Worm (Caenorhabditis elegans): ENCODE measurements around the gene brp-1.

The brp-1 gene

DNA sequence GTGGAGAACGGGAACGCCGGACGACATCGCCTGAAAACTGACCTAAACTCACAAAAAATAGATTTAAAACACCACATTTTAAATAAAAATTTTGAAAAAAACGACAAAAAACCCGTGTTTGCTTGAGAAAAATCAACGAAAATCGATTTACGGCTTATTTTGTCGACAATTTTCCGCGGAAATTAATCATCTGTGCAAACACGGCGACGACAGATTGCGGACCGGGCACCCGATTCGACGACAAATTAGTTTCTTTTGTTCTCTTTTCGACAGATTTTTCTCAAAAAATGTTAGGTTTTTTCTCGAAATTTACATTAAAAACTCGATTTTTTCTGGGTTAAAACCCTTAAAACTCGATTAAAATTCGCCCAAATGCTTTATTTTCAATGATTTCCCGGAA, 38.1 kb downstream of the brp-1 start, which contains the start of gene arx-3:
Gene arx-3 (minus strand): TSS at position 30 of the 400 bp plus-strand sequence.
- TF ChIP-seq flt-1 (GFP tag; IDR thresholded peaks at IDR 0.05): no peak
- 0 out of 2 replicates have a peak, but pooled peaks have one; percentile 43 for TF ChIP-seq ztf-23 (GFP tag; IDR thresholded peaks at IDR 0.05)
- TF ChIP-seq med-1 (GFP tag; optimal IDR thresholded peaks at IDR 0.05; ENCODE audit: insufficient read depth): no peak

DNA sequence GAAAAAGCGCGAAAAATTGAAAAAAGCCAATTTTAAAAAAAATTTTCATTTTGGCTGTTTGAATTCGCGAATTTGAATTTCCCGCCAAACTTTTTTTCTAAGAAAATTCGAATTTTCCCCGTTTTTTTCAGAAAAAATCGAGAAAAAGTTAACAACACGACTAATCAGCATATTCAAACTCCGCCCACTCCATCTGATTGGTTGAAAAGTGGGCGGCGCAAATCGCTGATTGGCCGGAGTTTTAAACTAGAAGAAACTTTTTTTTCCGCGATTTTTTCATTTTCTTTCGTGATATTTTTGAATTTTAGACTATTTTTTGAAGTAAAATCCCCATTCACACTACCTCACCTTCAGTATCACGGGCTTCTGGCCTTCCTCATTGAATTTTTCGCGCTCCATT, 39.2 kb downstream of the brp-1 start:
- TF ChIP-seq T22C8.4 (GFP tag; IDR thresholded peaks at IDR 0.05) (no peak), cog-1 (tag; optimal IDR thresholded peaks at IDR 0.05) (no peak), flt-1 (GFP tag; IDR thresholded peaks at IDR 0.05) (no peak), tab-1 (GFP tag; IDR thresholded peaks at IDR 0.05) (no peak), ztf-23 (GFP tag; IDR thresholded peaks at IDR 0.05) (no peak), ztf-29 (GFP tag; IDR thresholded peaks at IDR 0.05) (no peak), ref-1 (GFP tag; conservative IDR thresholded peaks at IDR 0.05) (no peak), med-1 (GFP tag; optimal IDR thresholded peaks at IDR 0.05; ENCODE audit: insufficient read depth) (no peak), klf-2 (GFP tag; conservative IDR thresholded peaks at IDR 0.05) (no peak)

DNA sequence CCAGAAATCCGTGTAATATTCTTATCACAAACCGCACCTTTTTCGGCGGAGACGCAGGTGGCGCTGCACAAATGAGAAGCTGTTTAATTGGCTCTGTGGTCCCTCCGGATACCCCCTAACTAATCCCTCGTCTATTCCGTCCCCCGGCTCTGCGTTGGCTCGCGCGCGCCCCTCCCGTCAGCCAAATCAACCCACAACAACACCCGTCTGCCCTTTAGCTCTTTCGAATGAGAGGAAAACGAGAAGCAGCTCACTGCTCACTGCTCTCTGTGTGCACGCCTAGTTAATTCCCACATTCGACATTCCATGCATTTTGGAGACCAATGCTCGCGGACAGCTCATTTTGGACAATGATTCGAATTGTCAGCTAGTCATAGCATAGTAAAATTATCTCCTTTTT, 39.7 kb downstream of the brp-1 start:
- TF ChIP-seq T22C8.4 (GFP tag; IDR thresholded peaks at IDR 0.05) (no peak), cog-1 (tag; optimal IDR thresholded peaks at IDR 0.05) (no peak), flt-1 (GFP tag; IDR thresholded peaks at IDR 0.05) (0 out of 2 replicates have a peak, but pooled peaks have one; percentile 16)

DNA sequence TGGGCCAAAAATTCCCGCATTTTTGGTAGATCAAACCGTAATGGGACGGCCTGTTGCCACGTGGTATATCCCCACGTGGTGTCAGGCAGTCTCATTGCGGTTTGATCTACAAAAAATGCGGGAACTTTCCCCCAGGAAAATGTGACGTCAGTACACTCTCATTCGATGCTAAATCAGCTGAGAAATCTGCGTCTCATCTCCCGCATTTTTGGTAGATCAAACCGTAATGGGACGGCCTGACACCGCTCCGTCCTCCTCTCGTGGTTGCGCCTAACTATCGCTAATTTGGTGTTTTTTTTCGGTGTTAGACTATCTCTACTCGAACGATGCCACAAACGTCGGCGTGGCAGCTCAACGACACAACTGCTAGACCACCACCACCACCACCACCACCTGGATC, 41.1 kb downstream of the brp-1 start, which contains the start of gene zyg-8:
Gene zyg-8 (plus strand): TSS at position 301 of the 400 bp plus-strand sequence.
- TF ChIP-seq tab-1 (GFP tag; IDR thresholded peaks at IDR 0.05): 0 out of 2 replicates have a peak, but pooled peaks have one; percentile 11
- no peak for TF ChIP-seq ref-1 (GFP tag; conservative IDR thresholded peaks at IDR 0.05)

DNA sequence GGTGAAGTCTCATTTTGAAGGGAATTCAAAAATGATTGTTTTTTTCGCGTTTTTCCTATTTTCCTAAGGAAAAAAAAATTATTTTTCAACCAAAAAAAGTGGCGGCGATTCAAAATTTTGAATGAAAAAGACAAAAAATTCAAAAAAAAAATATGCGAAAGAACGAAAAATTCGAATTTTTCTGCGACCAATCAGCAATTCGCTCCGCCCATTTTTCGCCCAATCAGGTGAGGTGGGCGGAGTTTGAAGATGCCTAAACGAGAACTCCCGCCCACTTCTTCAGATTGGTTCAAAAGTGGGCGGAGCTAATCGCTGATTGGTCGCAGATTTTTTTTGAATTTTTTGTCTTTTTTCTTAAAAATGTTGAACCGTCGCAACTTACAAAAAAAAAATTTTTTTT, 43.6 kb downstream of the brp-1 start:
- no peak for TF ChIP-seq tab-1 (GFP tag; IDR thresholded peaks at IDR 0.05)
- no peak for TF ChIP-seq ztf-29 (GFP tag; IDR thresholded peaks at IDR 0.05)
- no peak for TF ChIP-seq klf-2 (GFP tag; conservative IDR thresholded peaks at IDR 0.05)
- no peak for TF ChIP-seq ref-1 (GFP tag; conservative IDR thresholded peaks at IDR 0.05)
- no peak for TF ChIP-seq cog-1 (tag; optimal IDR thresholded peaks at IDR 0.05)
- no peak for TF ChIP-seq med-1 (GFP tag; optimal IDR thresholded peaks at IDR 0.05; ENCODE audit: insufficient read depth)
- TF ChIP-seq T22C8.4 (GFP tag; IDR thresholded peaks at IDR 0.05): no peak
- TF ChIP-seq flt-1 (GFP tag; IDR thresholded peaks at IDR 0.05): no peak
- TF ChIP-seq ztf-23 (GFP tag; IDR thresholded peaks at IDR 0.05): no peak

DNA sequence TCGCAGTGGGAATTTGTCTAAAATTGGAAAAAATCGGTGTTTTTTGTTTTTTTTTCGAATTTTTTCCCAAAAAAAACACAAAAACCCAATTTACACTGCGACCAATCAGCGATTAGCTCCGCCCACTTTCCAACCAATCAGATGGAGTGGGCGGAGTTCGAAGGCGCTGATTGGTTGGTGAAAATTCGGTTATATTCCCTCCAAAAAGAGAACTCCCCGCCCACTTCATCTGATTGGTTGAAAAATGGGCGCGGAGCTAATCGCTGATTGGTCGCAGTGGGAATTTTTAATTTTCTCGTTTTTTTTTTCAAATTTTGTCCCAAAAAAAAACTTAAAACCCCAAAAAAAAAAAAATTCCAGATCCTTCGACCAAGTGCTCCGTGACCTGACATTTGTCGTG, 44.1 kb downstream of the brp-1 start:
- no peak for TF ChIP-seq med-1 (GFP tag; optimal IDR thresholded peaks at IDR 0.05; ENCODE audit: insufficient read depth)
- no peak for TF ChIP-seq ref-1 (GFP tag; conservative IDR thresholded peaks at IDR 0.05)
- no peak for TF ChIP-seq klf-2 (GFP tag; conservative IDR thresholded peaks at IDR 0.05)
- no peak for TF ChIP-seq flt-1 (GFP tag; IDR thresholded peaks at IDR 0.05)
- TF ChIP-seq ztf-29 (GFP tag; IDR thresholded peaks at IDR 0.05): no peak
- no peak for TF ChIP-seq cog-1 (tag; optimal IDR thresholded peaks at IDR 0.05)
- TF ChIP-seq tab-1 (GFP tag; IDR thresholded peaks at IDR 0.05): no peak
- no peak for TF ChIP-seq ztf-23 (GFP tag; IDR thresholded peaks at IDR 0.05)
- TF ChIP-seq T22C8.4 (GFP tag; IDR thresholded peaks at IDR 0.05): no peak

DNA sequence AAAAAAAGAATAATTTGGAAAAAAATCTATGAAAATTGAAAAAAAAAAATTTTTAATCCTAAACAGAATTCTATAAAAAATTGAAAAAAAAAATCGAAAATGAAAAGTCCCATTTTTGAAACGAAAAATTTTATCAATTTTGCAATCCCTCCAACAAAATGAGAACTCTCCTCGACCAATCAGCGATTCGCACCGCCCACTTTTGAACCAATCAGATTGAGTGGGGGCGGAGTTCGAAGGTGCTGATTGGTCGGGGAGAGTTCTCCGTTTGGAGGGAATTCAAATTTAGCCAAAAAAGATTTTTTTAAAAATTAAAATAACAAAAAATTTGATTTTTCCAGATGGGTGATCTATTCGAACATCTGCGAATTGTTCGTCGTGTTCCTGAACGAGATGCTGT, 47.4 kb downstream of the brp-1 start:
- TF ChIP-seq flt-1 (GFP tag; IDR thresholded peaks at IDR 0.05): no peak
- no peak for TF ChIP-seq cog-1 (tag; optimal IDR thresholded peaks at IDR 0.05)
